Fruit fly (Drosophila melanogaster) whole organism, embryonic: ENCODE results near the gene Drs.
A peak's percentile ranks its signal among the peaks of the same experiment; 100 is the strongest.

Experiments used
- Atf-2 ChIP-seq: fragments of 200-800 bp; sonication (Bioruptor generic); optimal IDR thresholded peaks from 2 replicates; lab custom pipeline; 2016; ENCODE audit warnings: missing biosample characterization, missing genetic modification characterization
- B-H1 ChIP-seq: fragments of 200-800 bp; sonication (Bioruptor generic); IDR thresholded peaks from 3 replicates; pipeline ENCODE4 v1.3.6; 2022; ENCODE audit warnings: missing biosample characterization, missing genetic modification characterization
- Bdp1 ChIP-seq: fragments of 200-800 bp; sonication (Bioruptor generic); optimal IDR thresholded peaks from 3 replicates; lab custom pipeline; 2016; ENCODE audit warnings: missing biosample characterization, missing genetic modification characterization
- Blimp-1 ChIP-seq: fragments of 200-800 bp; sonication (Bioruptor generic); optimal IDR thresholded peaks from 3 replicates; lab custom pipeline; 2018; ENCODE audit warnings: missing biosample characterization, missing genetic modification characterization, mild to moderate bottlenecking, moderate library complexity, missing genetic modification reagents
- CG10366 ChIP-seq: fragments of 200-800 bp; sonication (Bioruptor generic); IDR thresholded peaks from 2 replicates; pipeline ENCODE4 v1.3.6; 2022; ENCODE audit warnings: missing biosample characterization, missing genetic modification characterization
- CG10462 ChIP-seq: fragments of 200-800 bp; sonication (Bioruptor generic); optimal IDR thresholded peaks from 2 replicates; lab custom pipeline; 2016; ENCODE audit warnings: missing biosample characterization, missing genetic modification characterization
- CG12071 ChIP-seq: fragments of 200-800 bp; sonication (Bioruptor generic); optimal IDR thresholded peaks from 3 replicates; lab custom pipeline; 2018; ENCODE audit warnings: missing biosample characterization, mild to moderate bottlenecking, missing genetic modification characterization
- CG13424 ChIP-seq: fragments of 200-800 bp; sonication (Bioruptor generic); optimal IDR thresholded peaks from 2 replicates; lab custom pipeline; 2019; ENCODE audit warnings: missing biosample characterization, mild to moderate bottlenecking, missing genetic modification characterization, moderate library complexity
- CG13624 ChIP-seq: fragments of 200-800 bp; sonication (Bioruptor generic); optimal IDR thresholded peaks from 2 replicates; lab custom pipeline; 2016; ENCODE audit warnings: missing biosample characterization, missing genetic modification characterization
- CG1832 ChIP-seq: fragments of 200-800 bp; sonication (Bioruptor generic); optimal IDR thresholded peaks from 2 replicates; lab custom pipeline; 2017; ENCODE audit warnings: missing biosample characterization, mild to moderate bottlenecking, missing genetic modification characterization, inconsistent platforms
- CG18764 ChIP-seq: fragments of 200-800 bp; sonication (Bioruptor generic); optimal IDR thresholded peaks from 3 replicates; lab custom pipeline; 2016; ENCODE audit warnings: missing biosample characterization, missing genetic modification characterization
- CG2129 ChIP-seq: fragments of 200-800 bp; sonication (Bioruptor generic); IDR thresholded peaks from 2 replicates; pipeline ENCODE4 v1.3.6; 2022; ENCODE audit warnings: missing biosample characterization, missing genetic modification characterization; ENCODE audit not compliant: partially characterized antibody
- CG2202 ChIP-seq: fragments of 200-800 bp; sonication (Bioruptor generic); optimal IDR thresholded peaks from 2 replicates; lab custom pipeline; 2018; ENCODE audit warnings: missing biosample characterization, mild to moderate bottlenecking, missing genetic modification characterization
- CG31365 ChIP-seq: fragments of 200-800 bp; sonication (Bioruptor generic); optimal IDR thresholded peaks from 2 replicates; lab custom pipeline; 2018; ENCODE audit warnings: missing biosample characterization, mild to moderate bottlenecking, missing genetic modification characterization
- CG3281 ChIP-seq: fragments of 200-800 bp; sonication (Bioruptor generic); optimal IDR thresholded peaks from 3 replicates; lab custom pipeline; 2017; ENCODE audit warnings: missing biosample characterization, mild to moderate bottlenecking, missing genetic modification characterization
- CG33213 ChIP-seq: fragments of 200-800 bp; sonication (Bioruptor generic); optimal IDR thresholded peaks from 3 replicates; lab custom pipeline; 2016; ENCODE audit warnings: missing biosample characterization, missing genetic modification characterization
- CG3995 ChIP-seq: fragments of 200-800 bp; sonication (Bioruptor generic); optimal IDR thresholded peaks from 3 replicates; lab custom pipeline; 2016; ENCODE audit warnings: missing biosample characterization, missing genetic modification characterization
- CG7372 ChIP-seq: fragments of 200-800 bp; sonication (Bioruptor generic); IDR thresholded peaks from 2 replicates; pipeline ENCODE4 v1.3.6; 2022; ENCODE audit warnings: missing biosample characterization, missing genetic modification characterization
- CG8290 ChIP-seq, 3 experiments: fragments of 200-800 bp; sonication (Bioruptor generic); optimal IDR thresholded peaks; 2 replicates each; lab custom pipeline; 2016 to 2019; ENCODE audit warnings: missing biosample characterization in 3 of 3, missing genetic modification characterization in 3 of 3, mild to moderate bottlenecking in 2 of 3, moderate library complexity in 1 of 3
- CG8924 ChIP-seq: fragments of 200-800 bp; optimal IDR thresholded peaks from 3 replicates; lab custom pipeline; 2019; ENCODE audit warnings: missing biosample characterization, mild to moderate bottlenecking, missing genetic modification characterization, moderate library complexity
- CG9215 ChIP-seq: fragments of 200-800 bp; sonication (Bioruptor generic); IDR thresholded peaks from 2 replicates; pipeline ENCODE4 v1.3.6; 2022; ENCODE audit warnings: missing biosample characterization, missing genetic modification characterization
- CG9437 ChIP-seq: fragments of 200-800 bp; sonication (Bioruptor generic); optimal IDR thresholded peaks from 2 replicates; lab custom pipeline; 2018; ENCODE audit warnings: missing biosample characterization, mild to moderate bottlenecking, missing genetic modification characterization
- Dp ChIP-seq: fragments of 200-800 bp; sonication (Bioruptor generic); optimal IDR thresholded peaks from 2 replicates; lab custom pipeline; 2018; ENCODE audit warnings: missing biosample characterization, mild to moderate bottlenecking, missing genetic modification characterization, moderate library complexity
- Elba2 ChIP-seq: fragments of 200-800 bp; sonication (Bioruptor generic); optimal IDR thresholded peaks from 3 replicates; lab custom pipeline; 2016; ENCODE audit warnings: missing biosample characterization, missing genetic modification characterization
- Hand ChIP-seq: fragments of 200-800 bp; sonication (Bioruptor generic); optimal IDR thresholded peaks from 2 replicates; lab custom pipeline; 2017; ENCODE audit warnings: mild to moderate bottlenecking, missing biosample characterization, missing genetic modification reagents, missing genetic modification characterization
- Nf-YA ChIP-seq: fragments of 200-800 bp; sonication (Bioruptor generic); IDR thresholded peaks from 2 replicates; pipeline ENCODE4 v1.3.6; 2022; ENCODE audit warnings: missing biosample characterization, missing genetic modification characterization
- Oli ChIP-seq: fragments of 200-800 bp; sonication (Bioruptor generic); optimal IDR thresholded peaks from 2 replicates; lab custom pipeline; 2018; ENCODE audit warnings: missing biosample characterization, mild to moderate bottlenecking, missing genetic modification characterization, moderate library complexity
- ab ChIP-seq: fragments of 200-800 bp; sonication (Bioruptor generic); optimal IDR thresholded peaks from 2 replicates; lab custom pipeline; 2016; ENCODE audit warnings: missing biosample characterization, missing genetic modification characterization
- al ChIP-seq: fragments of 200-800 bp; sonication (Bioruptor generic); IDR thresholded peaks from 2 replicates; pipeline ENCODE4 v1.3.6; 2022; ENCODE audit warnings: missing biosample characterization, missing genetic modification characterization
- bcd ChIP-seq: fragments of 200-800 bp; sonication (Bioruptor generic); optimal IDR thresholded peaks from 2 replicates; lab custom pipeline; 2017; ENCODE audit warnings: missing biosample characterization, mild to moderate bottlenecking, missing genetic modification characterization
- bowl ChIP-seq: fragments of 200-800 bp; sonication (Bioruptor generic); IDR thresholded peaks from 2 replicates; pipeline ENCODE4 v1.3.6; 2022; ENCODE audit warnings: missing biosample characterization, missing genetic modification characterization
- cato ChIP-seq: fragments of 200-800 bp; sonication (Bioruptor generic); optimal IDR thresholded peaks from 2 replicates; lab custom pipeline; 2016; ENCODE audit warnings: missing biosample characterization, missing genetic modification characterization, borderline replicate concordance
- chm ChIP-seq: fragments of 200-800 bp; sonication (Bioruptor generic); IDR thresholded peaks from 2 replicates; pipeline ENCODE4 v1.3.6; 2022; ENCODE audit warnings: missing biosample characterization, missing genetic modification characterization
- disco-r ChIP-seq: fragments of 200-800 bp; sonication (Bioruptor generic); optimal IDR thresholded peaks from 2 replicates; lab custom pipeline; 2016; ENCODE audit warnings: missing biosample characterization, missing genetic modification characterization
- exex ChIP-seq: fragments of 200-800 bp; sonication (Bioruptor generic); optimal IDR thresholded peaks from 4 replicates; lab custom pipeline; 2018; ENCODE audit warnings: missing biosample characterization, mild to moderate bottlenecking, missing genetic modification characterization, moderate library complexity
- gem ChIP-seq: fragments of 200-800 bp; sonication (Bioruptor generic); optimal IDR thresholded peaks from 2 replicates; lab custom pipeline; 2019; ENCODE audit warnings: missing biosample characterization, mild to moderate bottlenecking, missing genetic modification characterization, moderate library complexity
- grn ChIP-seq: fragments of 200-800 bp; sonication (Bioruptor generic); optimal IDR thresholded peaks from 3 replicates; lab custom pipeline; 2017; ENCODE audit warnings: missing biosample characterization, missing genetic modification characterization
- ind ChIP-seq: fragments of 200-800 bp; sonication (Bioruptor generic); optimal IDR thresholded peaks from 3 replicates; lab custom pipeline; 2016; ENCODE audit warnings: missing biosample characterization, missing genetic modification characterization
- inv ChIP-seq: fragments of 200-800 bp; sonication (Bioruptor generic); IDR thresholded peaks from 2 replicates; pipeline ENCODE4 v1.3.6; 2022; ENCODE audit warnings: missing biosample characterization, missing genetic modification characterization; ENCODE audit not compliant: partially characterized antibody
- jigr1 ChIP-seq: fragments of 200-800 bp; sonication (Bioruptor generic); IDR thresholded peaks from 3 replicates; pipeline ENCODE4 v1.3.6; 2022; ENCODE audit warnings: missing biosample characterization, missing genetic modification characterization
- klu ChIP-seq: fragments of 200-800 bp; sonication (Bioruptor generic); IDR thresholded peaks from 2 replicates; pipeline ENCODE4 v1.3.6; 2022; ENCODE audit warnings: missing biosample characterization, missing genetic modification characterization
- lab ChIP-seq: fragments of 200-800 bp; sonication (Bioruptor generic); optimal IDR thresholded peaks from 3 replicates; lab custom pipeline; 2017; ENCODE audit warnings: missing biosample characterization, missing genetic modification characterization, mild to moderate bottlenecking, moderate library complexity, missing genetic modification reagents
- maf-S ChIP-seq: fragments of 200-800 bp; sonication (Bioruptor generic); optimal IDR thresholded peaks from 2 replicates; lab custom pipeline; 2016; ENCODE audit warnings: missing biosample characterization, missing genetic modification characterization
- nau ChIP-seq: fragments of 200-800 bp; sonication (Bioruptor generic); optimal IDR thresholded peaks from 3 replicates; lab custom pipeline; 2017; ENCODE audit warnings: missing biosample characterization, mild to moderate bottlenecking, missing genetic modification characterization, missing genetic modification reagents
- pb ChIP-seq: fragments of 200-800 bp; sonication (Bioruptor generic); optimal IDR thresholded peaks from 3 replicates; lab custom pipeline; 2016; ENCODE audit warnings: missing biosample characterization, missing genetic modification characterization
- prd ChIP-seq, 3 experiments: fragments of >200 bp in 2 of 3; fragments of 200-800 bp in 1 of 3; sonication (Bioruptor generic) in 1 of 3; optimal IDR thresholded peaks in 2 of 3; IDR thresholded peaks in 1 of 3; 2 replicates in 2 of 3; 3 replicates in 1 of 3; pipeline versions ENCODE4 v1.3.6 to Lab custom; 2017 to 2022; ENCODE audit warnings: missing biosample characterization in 1 of 3, missing genetic modification characterization in 1 of 3
- rib ChIP-seq: fragments of 200-800 bp; sonication (Bioruptor generic); IDR thresholded peaks from 2 replicates; pipeline ENCODE4 v1.3.6; 2022; ENCODE audit warnings: missing biosample characterization, missing genetic modification characterization
- ro ChIP-seq: fragments of 200-800 bp; sonication (Bioruptor generic); IDR thresholded peaks from 2 replicates; pipeline ENCODE4 v1.3.6; 2022; ENCODE audit warnings: missing biosample characterization, missing genetic modification characterization

The Drs gene

dm6 chr3L:3418207-3419086 is 49.1 kb downstream of the Drs start (continued):
- TF ChIP-seq bcd (peak; percentile 63), ind (GFP tag; lab: Kevin White, UChicago) (peak; percentile 61), CG31365 (tag; lab: Kevin White, UChicago) (peak; percentile 60), inv (GFP tag; lab: Robert Waterston, UW) (peak; percentile 27; the same call in 1 of the 2 replicates), lab (GFP tag; lab: Kevin White, UChicago) (peak; percentile 87), ro (GFP tag; lab: Robert Waterston, UW) (no peak), Elba2 (GFP tag; lab: Kevin White, UChicago) (no peak), Nf-YA (GFP tag; lab: Robert Waterston, UW) (peak; percentile 68), B-H1 (peak; percentile 74), grn (GFP tag; lab: Kevin White, UChicago) (peak; percentile 18), exex (tag; lab: Kevin White, UChicago) (peak; percentile 62), prd (optimal IDR thresholded peaks at IDR 0.05; lab: Kevin White, UChicago) (no peak), prd (GFP tag; IDR thresholded peaks at IDR 0.05; lab: Robert Waterston, UW) (peak; percentile 80), disco-r (GFP tag; lab: Kevin White, UChicago) (no peak), CG7372 (GFP tag; lab: Robert Waterston, UW) (peak; percentile 72), gem (tag; lab: Kevin White, UChicago) (peak; percentile 76), rib (peak; percentile 90), CG3995 (GFP tag; lab: Kevin White, UChicago) (peak; percentile 24), CG13624 (GFP tag; lab: Kevin White, UChicago) (peak; percentile 75), jigr1 (peak; percentile 42; the same call in 1 of the 3 replicates), Dp (GFP tag; lab: Kevin White, UChicago) (no peak), CG3281 (GFP tag; lab: Kevin White, UChicago) (peak; percentile 69), CG9215 (GFP tag; lab: Robert Waterston, UW) (peak; percentile 69), Bdp1 (GFP tag; lab: Kevin White, UChicago) (peak; percentile 41), pb (GFP tag; lab: Kevin White, UChicago) (peak; percentile 45), klu (GFP tag; lab: Robert Waterston, UW) (peak; percentile 63), CG9437 (GFP tag; lab: Kevin White, UChicago) (peak; percentile 39), CG13424 (tag; lab: Kevin White, UChicago) (peak; percentile 50), CG12071 (GFP tag; lab: Kevin White, UChicago) (peak; percentile 81), bowl (peak; percentile 68), CG8924 (tag; lab: Kevin White, UChicago) (peak; percentile 57), nau (GFP tag; lab: Kevin White, UChicago) (peak; percentile 86), al (GFP tag; lab: Robert Waterston, UW) (peak; percentile 78), CG33213 (GFP tag; lab: Kevin White, UChicago) (peak; percentile 41), CG2129 (GFP tag; lab: Robert Waterston, UW) (no peak), maf-S (GFP tag; lab: Kevin White, UChicago) (peak; percentile 23), Hand (no peak), Blimp-1 (GFP tag; lab: Kevin White, UChicago) (peak; percentile 39), Oli (tag; lab: Kevin White, UChicago) (peak; percentile 69), CG10366 (GFP tag; lab: Robert Waterston, UW) (peak; percentile 83), Atf-2 (GFP tag; lab: Kevin White, UChicago) (no peak), ab (no peak), CG10462 (GFP tag; lab: Kevin White, UChicago) (peak; percentile 2), chm (GFP tag; lab: Robert Waterston, UW) (peak; percentile 70), CG8290 (GFP tag; optimal IDR thresholded peaks at IDR 0.05; lab: Kevin White, UChicago) (no peak), CG8290 (tag; optimal IDR thresholded peaks at IDR 0.05; lab: Kevin White, UChicago) (peak; percentile 25 to 97), CG18764 (GFP tag; lab: Kevin White, UChicago) (no peak), CG2202 (no peak), cato (no peak), CG1832 (no peak)
